Worm (Caenorhabditis elegans): Measurements from ENCODE around the gene Y37E11AR.7.

Gene Y37E11AR.7

DNA sequence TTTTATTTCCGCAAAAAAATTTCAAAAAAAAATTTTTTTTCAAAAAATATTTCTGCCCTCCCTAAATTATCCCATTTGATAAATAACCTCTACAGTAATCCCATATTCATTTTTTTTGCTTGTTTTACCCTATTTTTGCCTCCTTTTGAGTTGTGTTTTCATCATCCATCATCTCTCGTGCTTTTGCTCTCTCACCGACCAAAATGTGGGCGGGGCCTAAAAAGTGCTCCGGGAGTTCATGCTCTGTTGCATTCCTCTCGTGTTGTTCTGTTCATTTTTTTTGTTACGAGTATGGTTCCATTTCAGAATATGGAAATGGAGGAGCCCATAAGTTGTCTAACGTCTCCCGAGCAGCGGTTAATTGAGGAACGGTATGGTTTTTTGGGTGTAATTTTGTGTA is 46.1 kb downstream of the Y37E11AR.7 start, which contains the start of gene Y37E11AL.1:
Gene Y37E11AL.1 (plus strand): TSS at position 301 of the 400 bp plus-strand sequence.
- TF ChIP-seq tra-4 (tag; optimal IDR thresholded peaks at IDR 0.05) (no peak), ceh-13 (GFP tag; optimal IDR thresholded peaks at IDR 0.05) (no peak), flt-1 (GFP tag; IDR thresholded peaks at IDR 0.05) (no peak), scrt-1 (GFP tag; IDR thresholded peaks at IDR 0.05) (no peak)

Measured in whole organism, early embryonic.